Worm (Caenorhabditis elegans): Measurements from ENCODE around the gene C25F9.5.

Gene C25F9.5

ce11 chrV:19410663-19411062, at the start of gene C25F9.5:
TSS of gene C25F9.5 (minus strand) at chrV:19410857.
- no peak for TF ChIP-seq gei-17 (GFP tag; optimal IDR thresholded peaks at IDR 0.05)
- TF ChIP-seq madf-10 (tag; optimal IDR thresholded peaks at IDR 0.05) = no peak
- no peak for TF ChIP-seq lin-40 (tag; optimal IDR thresholded peaks at IDR 0.05)
- no peak for TF ChIP-seq cebp-2 (GFP tag; IDR thresholded peaks at IDR 0.05)
- TF ChIP-seq ztf-28 (GFP tag; IDR thresholded peaks at IDR 0.05) = no peak
- no peak for TF ChIP-seq F37B4.10 (GFP tag; IDR thresholded peaks at IDR 0.05)
- no peak for TF ChIP-seq T07F8.4 (tag; optimal IDR thresholded peaks at IDR 0.05)
- TF ChIP-seq nhr-80 (tag; optimal IDR thresholded peaks at IDR 0.05) = peak; percentile 70
- TF ChIP-seq F49E8.2 (tag; optimal IDR thresholded peaks at IDR 0.05; ENCODE audit: insufficient read depth) = no peak
- TF ChIP-seq lir-1 (GFP tag; conservative IDR thresholded peaks at IDR 0.05) = no peak
- TF ChIP-seq dpff-1 (tag; optimal IDR thresholded peaks at IDR 0.05) = no peak
- TF ChIP-seq pbrm-1 (GFP tag; IDR thresholded peaks at IDR 0.05) = no peak
- no peak for TF ChIP-seq mel-28 (tag; optimal IDR thresholded peaks at IDR 0.05; ENCODE audit: borderline replicate concordance)
- TF ChIP-seq C17E4.6 (GFP tag; IDR thresholded peaks at IDR 0.05) = no peak
- TF ChIP-seq cebp-1 (GFP tag; IDR thresholded peaks at IDR 0.05) = peak; percentile 69; the same call in 1 of the 2 replicates
- peak; percentile 70 for TF ChIP-seq cebp-1 (tag; optimal IDR thresholded peaks at IDR 0.05)

ce11 chrV:19457120-19457519, 46.5 kb upstream of the C25F9.5 start, which contains the start of gene Y43F8B.24:
TSS of gene Y43F8B.24 (plus strand) at chrV:19457420.
- no peak for TF ChIP-seq lin-26 (GFP tag; IDR thresholded peaks at IDR 0.05)
- no peak for TF ChIP-seq athp-1 (tag; optimal IDR thresholded peaks at IDR 0.05)
- TF ChIP-seq snpc-1.1 (tag; optimal IDR thresholded peaks at IDR 0.05; ENCODE audit: insufficient read depth) = no peak
- no peak for TF ChIP-seq dox-1 (GFP tag; IDR thresholded peaks at IDR 0.05)
- TF ChIP-seq xnd-1 (tag; optimal IDR thresholded peaks at IDR 0.05) = no peak
- TF ChIP-seq die-1 (tag; optimal IDR thresholded peaks at IDR 0.05) = no peak
- no peak for TF ChIP-seq lin-54 (GFP tag; optimal IDR thresholded peaks at IDR 0.05)
- TF ChIP-seq snpc-4 (GFP tag; optimal IDR thresholded peaks at IDR 0.05) = no peak
- TF ChIP-seq snpc-4 (tag; optimal IDR thresholded peaks at IDR 0.05) = no peak
- no peak for TF ChIP-seq dpff-1 (tag; optimal IDR thresholded peaks at IDR 0.05)
- TF ChIP-seq T07F8.4 (tag; optimal IDR thresholded peaks at IDR 0.05) = no peak
- no peak for TF ChIP-seq ceh-27 (GFP tag; optimal IDR thresholded peaks at IDR 0.05)
- TF ChIP-seq F37B4.10 (GFP tag; IDR thresholded peaks at IDR 0.05) = no peak
- TF ChIP-seq F55B11.4 (tag; optimal IDR thresholded peaks at IDR 0.05; ENCODE audit: borderline replicate concordance, insufficient read depth) = no peak
- no peak for TF ChIP-seq cebp-2 (GFP tag; IDR thresholded peaks at IDR 0.05)
- no peak for TF ChIP-seq aptf-3 (GFP tag; IDR thresholded peaks at IDR 0.05)
- no peak for TF ChIP-seq zim-3 (tag; optimal IDR thresholded peaks at IDR 0.05)

DNA sequence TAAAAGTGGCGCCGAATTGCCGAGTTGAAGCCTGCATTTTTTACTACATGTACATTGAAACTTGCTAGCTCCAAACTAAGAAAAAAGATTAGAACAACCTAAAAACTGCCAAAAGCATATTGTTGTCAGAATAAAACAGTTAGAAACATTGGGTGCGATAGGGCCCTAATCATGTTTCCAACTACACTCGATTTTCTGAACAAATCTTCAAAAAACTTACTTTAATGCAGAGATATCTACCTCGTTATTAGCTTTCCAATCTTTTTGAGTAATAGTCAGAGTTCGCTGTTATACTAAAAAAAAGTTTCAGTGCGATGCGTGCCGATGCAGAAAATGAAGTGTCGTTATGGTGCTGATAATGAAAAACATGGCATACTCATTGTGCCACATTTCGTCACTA, 45.0 kb upstream of the C25F9.5 start, which contains the start of the genes Y43F8B.13 and Y43F8B.14:
Gene Y43F8B.13 (plus strand): TSS at position 301 of the 400 bp plus-strand sequence.
Gene Y43F8B.14 (minus strand): TSS at position 322 of the 400 bp plus-strand sequence.
- TF ChIP-seq bed-1 (GFP tag; IDR thresholded peaks at IDR 0.05) = no peak
- TF ChIP-seq gei-17 (GFP tag; optimal IDR thresholded peaks at IDR 0.05) = no peak
- TF ChIP-seq lin-26 (GFP tag; IDR thresholded peaks at IDR 0.05) = no peak
- TF ChIP-seq bed-2 (GFP tag; IDR thresholded peaks at IDR 0.05) = no peak
- no peak for TF ChIP-seq attf-6 (GFP tag; IDR thresholded peaks at IDR 0.05)
- no peak for TF ChIP-seq lir-1 (GFP tag; conservative IDR thresholded peaks at IDR 0.05)

DNA sequence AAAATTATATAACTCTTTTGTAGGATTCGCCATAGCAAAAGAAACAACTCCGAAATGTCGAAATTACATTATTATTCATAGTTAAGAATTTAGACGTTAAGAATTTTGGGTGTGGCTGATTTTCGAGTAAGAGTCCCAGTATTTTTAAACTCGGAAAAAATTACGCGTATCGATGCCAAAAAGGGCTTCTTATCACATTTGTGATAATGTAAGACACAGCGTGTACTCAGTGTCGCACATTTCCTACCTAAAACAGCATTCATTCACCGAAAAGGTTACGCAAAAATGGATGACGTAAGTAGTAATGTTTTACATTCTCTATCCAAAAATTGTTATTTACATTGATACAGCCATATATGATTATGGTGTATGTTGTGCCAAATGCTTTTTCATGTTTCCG, 38.9 kb upstream of the C25F9.5 start, which contains the start of gene M04C3.5:
Gene M04C3.5 (plus strand): TSS at position 190 of the 400 bp plus-strand sequence.
- TF ChIP-seq F52B5.7 (tag; optimal IDR thresholded peaks at IDR 0.05) (no peak), zim-3 (tag; optimal IDR thresholded peaks at IDR 0.05) (no peak), attf-6 (GFP tag; IDR thresholded peaks at IDR 0.05) (no peak), pbrm-1 (GFP tag; IDR thresholded peaks at IDR 0.05) (no peak), nhr-80 (tag; optimal IDR thresholded peaks at IDR 0.05) (peak; percentile 23)
